Worm (Caenorhabditis elegans): ENCODE measurements around the gene gst-11.

gst-11 gene

ce11 chrX:3654623-3655022 is 21.1 kb upstream of the gst-11 start, which contains the start of gene R11G1.11:
Gene R11G1.11, plus strand, starts transcription at chrX:3654923.
- TF ChIP-seq dox-1 (GFP tag; IDR thresholded peaks at IDR 0.05) (no peak), ztf-26 (tag; optimal IDR thresholded peaks at IDR 0.05) (no peak), ekl-4 (GFP tag; IDR thresholded peaks at IDR 0.05) (no peak), B0035.1 (tag; optimal IDR thresholded peaks at IDR 0.05) (no peak), nhr-27 (tag; optimal IDR thresholded peaks at IDR 0.05) (no peak), akir-1 (GFP tag; optimal IDR thresholded peaks at IDR 0.05) (no peak), ztf-22 (GFP tag; optimal IDR thresholded peaks at IDR 0.05) (no peak), dpff-1 (tag; optimal IDR thresholded peaks at IDR 0.05) (no peak), nhr-90 (tag; optimal IDR thresholded peaks at IDR 0.05) (no peak), ceh-91 (GFP tag; IDR thresholded peaks at IDR 0.05) (no peak), fkh-3 (tag; optimal IDR thresholded peaks at IDR 0.05) (no peak), madf-10 (tag; optimal IDR thresholded peaks at IDR 0.05) (no peak)

ce11 chrX:3650100-3650809 is 16.7 kb upstream of the gst-11 start, which contains the start of the genes sax-1 and R11G1.2:
Gene sax-1, minus strand, starts transcription at chrX:3650150.
Gene R11G1.2, plus strand, starts transcription at chrX:3650614.
- no peak for TF ChIP-seq ztf-28 (GFP tag; IDR thresholded peaks at IDR 0.05)
- TF ChIP-seq ztf-6 (GFP tag; IDR thresholded peaks at IDR 0.05): no peak
- TF ChIP-seq zfh-2 (GFP tag; conservative IDR thresholded peaks at IDR 0.05): no peak
- no peak for TF ChIP-seq F33H1.4 (GFP tag; IDR thresholded peaks at IDR 0.05)
- peak; percentile 39 for TF ChIP-seq lin-40 (tag; optimal IDR thresholded peaks at IDR 0.05)
- TF ChIP-seq aptf-3 (GFP tag; IDR thresholded peaks at IDR 0.05): no peak
- no peak for TF ChIP-seq snpc-1.3 (tag; optimal IDR thresholded peaks at IDR 0.05; ENCODE audit: insufficient read depth)
- no peak for TF ChIP-seq D2030.7 (GFP tag; IDR thresholded peaks at IDR 0.05)
- no peak for TF ChIP-seq dpl-1 (GFP tag; optimal IDR thresholded peaks at IDR 0.05)
- TF ChIP-seq dox-1 (GFP tag; IDR thresholded peaks at IDR 0.05): 0 out of 2 replicates have a peak, but pooled peaks have one; percentile 20
- no peak for TF ChIP-seq ekl-4 (GFP tag; IDR thresholded peaks at IDR 0.05)
- TF ChIP-seq mxl-1 (tag; optimal IDR thresholded peaks at IDR 0.05): no peak
- no peak for TF ChIP-seq him-1 (tag; optimal IDR thresholded peaks at IDR 0.05)
- no peak for TF ChIP-seq F39B2.1 (GFP tag; IDR thresholded peaks at IDR 0.05)
- TF ChIP-seq nhr-179 (tag; optimal IDR thresholded peaks at IDR 0.05): no peak
- no peak for TF ChIP-seq fkh-3 (tag; optimal IDR thresholded peaks at IDR 0.05)
- TF ChIP-seq B0019.2 (GFP tag; conservative IDR thresholded peaks at IDR 0.05): no peak
- no peak for TF ChIP-seq cebp-2 (GFP tag; IDR thresholded peaks at IDR 0.05)
- peak; percentile 42 for TF ChIP-seq nhr-80 (tag; optimal IDR thresholded peaks at IDR 0.05)
- TF ChIP-seq tbx-9 (tag; optimal IDR thresholded peaks at IDR 0.05; ENCODE audit: borderline replicate concordance): no peak
- no peak for TF ChIP-seq B0261.1 (tag; optimal IDR thresholded peaks at IDR 0.05)
- TF ChIP-seq K12H6.12 (tag; optimal IDR thresholded peaks at IDR 0.05): no peak
- TF ChIP-seq attf-5 (GFP tag; optimal IDR thresholded peaks at IDR 0.05): no peak
- TF ChIP-seq hsf-1 (GFP tag; IDR thresholded peaks at IDR 0.05): no peak
- no peak for TF ChIP-seq F55B11.4 (tag; optimal IDR thresholded peaks at IDR 0.05; ENCODE audit: borderline replicate concordance, insufficient read depth)
- TF ChIP-seq let-607 (tag; optimal IDR thresholded peaks at IDR 0.05): peak in 1 of 2 experiments; percentile 3
- TF ChIP-seq tlf-1 (GFP tag; optimal IDR thresholded peaks at IDR 0.05): no peak
- TF ChIP-seq hmg-1.2 (GFP tag; IDR thresholded peaks at IDR 0.05): no peak
